Worm (Caenorhabditis elegans) whole organism, young adult: ENCODE data around the gene pha-1.

Experiments used
- B0019.2 ChIP-seq: fragments of 200-800 bp; sonication (Bioruptor generic); conservative IDR thresholded peaks from 2 replicates; pipeline ENCODE4 v1.3.6; 2022; ENCODE audit warnings: missing genetic modification reagents, missing genetic modification characterization, missing compliant biosample characterization
- C17E4.6 ChIP-seq: fragments of 200-800 bp; sonication (Bioruptor generic); IDR thresholded peaks from 2 replicates; pipeline ENCODE4 v1.3.6; 2022; ENCODE audit warnings: missing genetic modification reagents, missing genetic modification characterization, missing compliant biosample characterization
- F10E7.11 ChIP-seq: sonication (generic microtip); optimal IDR thresholded peaks from 2 replicates; lab custom pipeline; 2017; ENCODE audit warnings: mild to moderate bottlenecking, missing genetic modification characterization, moderate library complexity, missing compliant biosample characterization
- F33H1.4 ChIP-seq: fragments of 200-800 bp; sonication (Bioruptor generic); IDR thresholded peaks from 2 replicates; pipeline ENCODE4 v1.3.6; 2022; ENCODE audit warnings: missing genetic modification reagents, missing genetic modification characterization, missing compliant biosample characterization
- F49E8.2 ChIP-seq: sonication (generic microtip); optimal IDR thresholded peaks from 3 replicates; lab custom pipeline; 2017; ENCODE audit warnings: missing genetic modification characterization, mild to moderate bottlenecking, missing compliant biosample characterization, antibody characterized with exemption, moderate library complexity; ENCODE audit not compliant: insufficient read depth
- F52B5.7 ChIP-seq: sonication (generic microtip); optimal IDR thresholded peaks from 2 replicates; lab custom pipeline; 2016; ENCODE audit warnings: mild to moderate bottlenecking, missing genetic modification characterization, missing compliant biosample characterization
- F55B11.4 ChIP-seq: sonication (generic microtip); optimal IDR thresholded peaks from 2 replicates; lab custom pipeline; 2016; ENCODE audit warnings: missing compliant biosample characterization, missing genetic modification characterization, borderline replicate concordance; ENCODE audit not compliant: insufficient read depth
- F57C9.4 ChIP-seq: sonication (generic microtip); optimal IDR thresholded peaks from 2 replicates; lab custom pipeline; 2017; ENCODE audit warnings: mild to moderate bottlenecking, missing genetic modification characterization, missing compliant biosample characterization
- T26A5.8 ChIP-seq: sonication (generic microtip); optimal IDR thresholded peaks from 2 replicates; lab custom pipeline; 2016; ENCODE audit warnings: missing genetic modification characterization, missing compliant biosample characterization
- Y53G8AR.9 ChIP-seq: fragments of 200-800 bp; sonication (Bioruptor generic); conservative IDR thresholded peaks from 2 replicates; pipeline ENCODE4 v1.3.6; 2022; ENCODE audit warnings: missing genetic modification reagents, missing genetic modification characterization, missing compliant biosample characterization
- Y56A3A.18 ChIP-seq: fragments of 200-800 bp; sonication (Bioruptor generic); IDR thresholded peaks from 2 replicates; pipeline ENCODE4 v1.3.6; 2022; ENCODE audit warnings: missing genetic modification reagents, missing genetic modification characterization, missing compliant biosample characterization
- Y79H2A.3 ChIP-seq: fragments of 200-800 bp; sonication (Bioruptor generic); conservative IDR thresholded peaks from 2 replicates; pipeline ENCODE4 v1.3.6; 2022; ENCODE audit warnings: missing genetic modification reagents, missing genetic modification characterization, missing compliant biosample characterization
- Y95B8A.8 ChIP-seq: fragments of 200-800 bp; sonication (Bioruptor generic); IDR thresholded peaks from 2 replicates; pipeline ENCODE4 v1.3.6; 2022; ENCODE audit warnings: missing genetic modification reagents, missing genetic modification characterization, missing compliant biosample characterization
- aptf-3 ChIP-seq: fragments of 200-800 bp; sonication (Bioruptor generic); IDR thresholded peaks from 2 replicates; pipeline ENCODE4 v1.3.6; 2022; ENCODE audit warnings: missing genetic modification characterization, missing compliant biosample characterization
- atf-7 ChIP-seq: sonication (generic microtip); optimal IDR thresholded peaks from 2 replicates; lab custom pipeline; 2017; ENCODE audit warnings: mild to moderate bottlenecking, missing genetic modification characterization, missing compliant biosample characterization
- bed-1 ChIP-seq: fragments of 200-800 bp; sonication (Bioruptor generic); IDR thresholded peaks from 2 replicates; pipeline ENCODE4 v1.3.6; 2022; ENCODE audit warnings: missing genetic modification reagents, missing genetic modification characterization, missing compliant biosample characterization
- ccch-3 ChIP-seq: fragments of 200-800 bp; sonication (Bioruptor generic); optimal IDR thresholded peaks from 2 replicates; lab custom pipeline; 2018; ENCODE audit warnings: mild to moderate bottlenecking, missing genetic modification characterization, missing compliant biosample characterization
- cebp-1 ChIP-seq, 2 experiments: fragments of 200-800 bp in 1 of 2; sonication (Bioruptor generic) in 1 of 2; sonication (generic microtip) in 1 of 2; IDR thresholded peaks in 1 of 2; optimal IDR thresholded peaks in 1 of 2; 2 replicates each; pipeline versions ENCODE4 v1.3.6 to Lab custom; 2017 to 2022; ENCODE audit warnings: missing compliant biosample characterization in 2 of 2, missing genetic modification characterization in 2 of 2, mild to moderate bottlenecking in 1 of 2, missing genetic modification reagents in 1 of 2, moderate library complexity in 1 of 2
- cebp-2 ChIP-seq: fragments of 200-800 bp; sonication (Bioruptor generic); IDR thresholded peaks from 2 replicates; pipeline ENCODE4 v1.3.6; 2022; ENCODE audit warnings: missing genetic modification characterization, missing compliant biosample characterization
- ceh-79 ChIP-seq: sonication (generic microtip); optimal IDR thresholded peaks from 2 replicates; lab custom pipeline; 2017; ENCODE audit warnings: mild to moderate bottlenecking, missing genetic modification characterization, missing compliant biosample characterization
- dox-1 ChIP-seq: fragments of 200-800 bp; sonication (Bioruptor generic); IDR thresholded peaks from 2 replicates; pipeline ENCODE4 v1.3.6; 2022; ENCODE audit warnings: missing genetic modification reagents, missing genetic modification characterization, missing compliant biosample characterization
- dpff-1 ChIP-seq: sonication (generic microtip); optimal IDR thresholded peaks from 2 replicates; lab custom pipeline; 2017; ENCODE audit warnings: mild to moderate bottlenecking, missing genetic modification characterization, missing compliant biosample characterization
- egl-44 ChIP-seq: fragments of 200-800 bp; sonication (Bioruptor generic); IDR thresholded peaks from 2 replicates; pipeline ENCODE4 v1.3.6; 2022; ENCODE audit warnings: missing genetic modification reagents, missing genetic modification characterization, missing compliant biosample characterization
- ets-4 ChIP-seq: fragments of 200-800 bp; sonication (Bioruptor generic); optimal IDR thresholded peaks from 2 replicates; lab custom pipeline; 2018; ENCODE audit warnings: mild to moderate bottlenecking, missing genetic modification characterization, missing compliant biosample characterization
- fkh-3 ChIP-seq: sonication (generic microtip); optimal IDR thresholded peaks from 2 replicates; lab custom pipeline; 2016; ENCODE audit warnings: mild to moderate bottlenecking, missing genetic modification characterization, missing compliant biosample characterization
- him-1 ChIP-seq: sonication (generic microtip); optimal IDR thresholded peaks from 2 replicates; lab custom pipeline; 2016; ENCODE audit warnings: missing genotype, missing genetic modification reagents, missing genetic modification characterization, missing compliant biosample characterization
- hlh-26 ChIP-seq: fragments of 200-800 bp; sonication (Bioruptor generic); conservative IDR thresholded peaks from 2 replicates; pipeline ENCODE4 v1.3.6; 2022; ENCODE audit warnings: missing genetic modification reagents, missing genetic modification characterization, missing compliant biosample characterization
- hrde-1 ChIP-seq: sonication (generic microtip); optimal IDR thresholded peaks from 2 replicates; lab custom pipeline; 2016; ENCODE audit warnings: missing genetic modification characterization, mild to moderate bottlenecking, missing compliant biosample characterization, moderate library complexity, missing genotype, missing genetic modification reagents, borderline replicate concordance
- lin-35 ChIP-seq, 3 experiments: fragments of 150-350 bp in 2 of 3; sonication (generic microtip) in 1 of 3; optimal IDR thresholded peaks; 2 replicates each; lab custom pipeline; 2014 to 2018; ENCODE audit warnings: missing biosample characterization in 3 of 3, missing genetic modification characterization in 3 of 3, missing genetic modification reagents in 3 of 3
- lir-1 ChIP-seq: fragments of 200-800 bp; sonication (Bioruptor generic); conservative IDR thresholded peaks from 2 replicates; pipeline ENCODE4 v1.3.6; 2022; ENCODE audit warnings: missing genetic modification reagents, missing genetic modification characterization, missing compliant biosample characterization
- lsy-27 ChIP-seq: sonication (generic microtip); optimal IDR thresholded peaks from 2 replicates; lab custom pipeline; 2017; ENCODE audit warnings: missing genetic modification characterization, mild to moderate bottlenecking, missing compliant biosample characterization, antibody characterized with exemption, missing genotype, borderline replicate concordance; ENCODE audit not compliant: insufficient read depth
- mes-4 ChIP-seq: sonication (generic microtip); optimal IDR thresholded peaks from 2 replicates; lab custom pipeline; 2016; ENCODE audit warnings: missing genotype, missing genetic modification characterization, missing compliant biosample characterization
- nhr-80 ChIP-seq: sonication (generic microtip); optimal IDR thresholded peaks from 2 replicates; lab custom pipeline; 2016; ENCODE audit warnings: missing genetic modification characterization, missing compliant biosample characterization
- nhr-90 ChIP-seq: sonication (generic microtip); optimal IDR thresholded peaks from 2 replicates; lab custom pipeline; 2016; ENCODE audit warnings: missing genotype, mild to moderate bottlenecking, missing genetic modification characterization, missing compliant biosample characterization
- rec-8 ChIP-seq, 2 experiments: sonication (generic microtip); optimal IDR thresholded peaks; 2 replicates each; lab custom pipeline; 2016; ENCODE audit warnings: mild to moderate bottlenecking in 2 of 2, missing genetic modification characterization in 2 of 2, missing genetic modification reagents in 2 of 2, missing genotype in 2 of 2, missing biosample characterization in 1 of 2, missing compliant biosample characterization in 1 of 2, moderate library complexity in 1 of 2
- sea-2 ChIP-seq: fragments of 200-800 bp; sonication (Bioruptor generic); IDR thresholded peaks from 2 replicates; pipeline ENCODE4 v1.3.6; 2022; ENCODE audit warnings: missing genetic modification characterization, missing compliant biosample characterization
- snpc-1.3 ChIP-seq: sonication (generic microtip); optimal IDR thresholded peaks from 2 replicates; lab custom pipeline; 2017; ENCODE audit warnings: missing genetic modification characterization, mild to moderate bottlenecking, missing compliant biosample characterization, antibody characterized with exemption, moderate library complexity, missing genotype, missing genetic modification reagents; ENCODE audit not compliant: insufficient read depth
- snpc-3.4 ChIP-seq: sonication (generic microtip); optimal IDR thresholded peaks from 2 replicates; lab custom pipeline; 2017; ENCODE audit warnings: missing genetic modification characterization, mild to moderate bottlenecking, missing compliant biosample characterization, antibody characterized with exemption, moderate library complexity, missing genotype, missing genetic modification reagents
- snpc-4 ChIP-seq, 5 experiments: fragments of 150-350 bp in 1 of 5; sonication (generic microtip) in 4 of 5; optimal IDR thresholded peaks; 2 replicates each; lab custom pipeline; 2014 to 2018; ENCODE audit warnings: missing genetic modification characterization in 5 of 5, missing biosample characterization in 3 of 5, antibody characterized with exemption in 2 of 5, mild to moderate bottlenecking in 2 of 5, missing compliant biosample characterization in 2 of 5, missing genotype in 2 of 5, moderate library complexity in 2 of 5, missing genetic modification reagents in 1 of 5
- somi-1 ChIP-seq: fragments of 200-800 bp; sonication (Bioruptor generic); optimal IDR thresholded peaks from 2 replicates; lab custom pipeline; 2018; ENCODE audit warnings: mild to moderate bottlenecking, missing genetic modification characterization, missing compliant biosample characterization
- sptf-2 ChIP-seq: fragments of 200-800 bp; sonication (Bioruptor generic); optimal IDR thresholded peaks from 2 replicates; lab custom pipeline; 2018; ENCODE audit warnings: mild to moderate bottlenecking, missing genetic modification characterization, missing compliant biosample characterization
- tbp1 ChIP-seq: fragments of 200-800 bp; sonication (Bioruptor generic); optimal IDR thresholded peaks from 2 replicates; lab custom pipeline; 2018; ENCODE audit warnings: mild to moderate bottlenecking, missing genetic modification characterization, missing compliant biosample characterization
- tlf-1 ChIP-seq: fragments of 200-800 bp; sonication (Bioruptor generic); optimal IDR thresholded peaks from 2 replicates; lab custom pipeline; 2018; ENCODE audit warnings: mild to moderate bottlenecking, missing genetic modification characterization, missing compliant biosample characterization
- ztf-22 ChIP-seq: fragments of 200-800 bp; sonication (Bioruptor generic); optimal IDR thresholded peaks from 2 replicates; lab custom pipeline; 2018; ENCODE audit warnings: mild to moderate bottlenecking, missing genetic modification characterization, moderate library complexity, missing compliant biosample characterization
- ztf-3 ChIP-seq: fragments of 200-800 bp; sonication (Bioruptor generic); optimal IDR thresholded peaks from 2 replicates; lab custom pipeline; 2018; ENCODE audit warnings: mild to moderate bottlenecking, missing genetic modification characterization, missing compliant biosample characterization

Gene pha-1

ce11 chrIII:11090112-11090648, 41.4 kb upstream of the pha-1 start (continued):
- TF ChIP-seq lsy-27 (tag; lab: Kevin White, UChicago) (no peak), snpc-4 (GFP tag; optimal IDR thresholded peaks at IDR 0.05; lab: Kevin White, UChicago) (peak; percentile 94), snpc-4 (tag; optimal IDR thresholded peaks at IDR 0.05; lab: Kevin White, UChicago) (peak; percentile 96 to 99 (median 98)), dpff-1 (tag; lab: Kevin White, UChicago) (peak; percentile 31), ets-4 (GFP tag; lab: Kevin White, UChicago) (no peak), atf-7 (tag; lab: Kevin White, UChicago) (peak; percentile 35), tlf-1 (peak; percentile 62), egl-44 (GFP tag; lab: Robert Waterston, UW) (0 out of 2 replicates have a peak, but pooled peaks have one; percentile 45), Y79H2A.3 (GFP tag; lab: Robert Waterston, UW) (0 out of 2 replicates have a peak, but pooled peaks have one; percentile 42), F55B11.4 (no peak), tbp1 (GFP tag; lab: Kevin White, UChicago) (peak; percentile 78), lir-1 (GFP tag; lab: Robert Waterston, UW) (peak; percentile 67; the same call in 1 of the 2 replicates), bed-1 (GFP tag; lab: Robert Waterston, UW) (no peak), snpc-1.3 (tag; lab: Kevin White, UChicago) (peak; percentile 92), ztf-3 (GFP tag; lab: Kevin White, UChicago) (peak; percentile 1), T26A5.8 (peak; percentile 32), ztf-22 (GFP tag; lab: Kevin White, UChicago) (no peak), hlh-26 (no peak), rec-8 (tag; optimal IDR thresholded peaks at IDR 0.05; lab: Kevin White, UChicago) (peak in 1 of 2 experiments; percentile 4), aptf-3 (0 out of 2 replicates have a peak, but pooled peaks have one; percentile 41), nhr-90 (tag; lab: Kevin White, UChicago) (no peak), fkh-3 (peak; percentile 13), Y95B8A.8 (GFP tag; lab: Robert Waterston, UW) (peak; percentile 69; the same call in 1 of the 2 replicates), F49E8.2 (tag; lab: Kevin White, UChicago) (peak; percentile 92), Y56A3A.18 (GFP tag; lab: Robert Waterston, UW) (peak; percentile 57; the same call in 1 of the 2 replicates), sea-2 (GFP tag; lab: Robert Waterston, UW) (no peak), snpc-3.4 (tag; lab: Kevin White, UChicago) (peak; percentile 97), C17E4.6 (GFP tag; lab: Robert Waterston, UW) (peak; percentile 62; the same call in 1 of the 2 replicates), cebp-2 (GFP tag; lab: Robert Waterston, UW) (no peak), F52B5.7 (tag; lab: Kevin White, UChicago) (peak; percentile 82), F10E7.11 (tag; lab: Kevin White, UChicago) (peak; percentile 29), mes-4 (peak; percentile 35), somi-1 (GFP tag; lab: Kevin White, UChicago) (no peak), Y53G8AR.9 (GFP tag; lab: Robert Waterston, UW) (peak; percentile 54; the same call in 1 of the 2 replicates), sptf-2 (no peak), ceh-79 (tag; lab: Kevin White, UChicago) (no peak), nhr-80 (tag; lab: Kevin White, UChicago) (no peak), B0019.2 (GFP tag; lab: Robert Waterston, UW) (no peak), cebp-1 (GFP tag; IDR thresholded peaks at IDR 0.05; lab: Robert Waterston, UW) (no peak), cebp-1 (tag; optimal IDR thresholded peaks at IDR 0.05; lab: Kevin White, UChicago) (peak; percentile 50), ccch-3 (GFP tag; lab: Kevin White, UChicago) (no peak), dox-1 (peak; percentile 61), him-1 (tag; lab: Kevin White, UChicago) (peak; percentile 59), hrde-1 (tag; lab: Kevin White, UChicago) (peak; percentile 41), F33H1.4 (peak; percentile 65), F57C9.4 (tag; lab: Kevin White, UChicago) (peak; percentile 9), lin-35 (GFP tag; optimal IDR thresholded peaks at IDR 0.05; lab: Kevin White, UChicago) (peak in 1 of 3 experiments; percentile 30)
